Worm (Caenorhabditis elegans) whole organism, L2 larva: ENCODE results near the gene C17B7.10.

Source experiments
- nhr-11 ChIP-seq: fragments of 150-350 bp; optimal IDR thresholded peaks from 2 replicates; lab custom pipeline; 2014; ENCODE audit warnings: missing biosample characterization, missing genetic modification characterization
- skn-1 ChIP-seq: sonication (generic microtip); optimal IDR thresholded peaks from 2 replicates; lab custom pipeline; 2017; ENCODE audit warnings: missing biosample characterization, missing genetic modification characterization

DNA sequence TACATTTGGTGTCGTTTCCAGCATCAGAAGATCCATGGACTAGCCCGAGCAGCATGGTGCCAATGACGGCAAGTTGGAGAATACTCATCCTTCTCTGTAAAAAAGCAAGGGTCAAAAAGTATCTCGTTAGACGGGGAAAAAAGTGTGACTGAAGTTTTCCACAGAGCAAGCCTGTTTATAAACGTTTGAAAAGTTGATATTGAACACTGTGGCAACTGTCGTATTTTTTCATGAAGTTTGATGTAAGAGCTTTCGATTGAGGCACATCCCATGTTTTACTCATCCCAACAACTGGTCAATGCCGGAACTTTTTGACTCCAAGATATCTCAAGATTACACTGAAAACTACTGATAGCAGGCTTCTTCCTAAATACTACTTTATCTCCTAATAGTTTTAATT, 22.8 kb downstream of the C17B7.10 start, which contains the start of gene F35F10.13:
- TF ChIP-seq skn-1 (tag; lab: Kevin White, UChicago): no peak
- TF ChIP-seq nhr-11: no peak
